Fruit fly (Drosophila melanogaster) whole organism, embryonic: Measurements from ENCODE around the gene Fdh.

Experiments used
- Atf3 ChIP-seq: fragments of 200-800 bp; sonication (Bioruptor generic); optimal IDR thresholded peaks from 3 replicates; lab custom pipeline; 2016; ENCODE audit warnings: missing biosample characterization, missing genetic modification characterization
- C15 ChIP-seq: fragments of 200-800 bp; sonication (Bioruptor generic); IDR thresholded peaks from 3 replicates; pipeline ENCODE4 v1.3.6; 2022; ENCODE audit warnings: missing biosample characterization, missing genetic modification characterization
- CG10654 ChIP-seq: fragments of 200-800 bp; sonication (Bioruptor generic); optimal IDR thresholded peaks from 2 replicates; lab custom pipeline; 2016; ENCODE audit warnings: missing biosample characterization, missing genetic modification characterization
- CG11398 ChIP-seq: fragments of 200-800 bp; sonication (Bioruptor generic); optimal IDR thresholded peaks from 2 replicates; lab custom pipeline; 2016; ENCODE audit warnings: missing biosample characterization, missing genetic modification characterization
- CG11696 ChIP-seq: fragments of 200-800 bp; sonication (Bioruptor generic); IDR thresholded peaks from 2 replicates; pipeline ENCODE4 v1.3.6; 2022; ENCODE audit warnings: missing biosample characterization, missing genetic modification characterization
- CG1233 ChIP-seq: fragments of 200-800 bp; sonication (Bioruptor generic); optimal IDR thresholded peaks from 4 replicates; lab custom pipeline; 2018; ENCODE audit warnings: missing biosample characterization, mild to moderate bottlenecking, missing genetic modification characterization
- CG12391 ChIP-seq: fragments of 200-800 bp; sonication (Bioruptor generic); optimal IDR thresholded peaks from 3 replicates; lab custom pipeline; 2018; ENCODE audit warnings: missing biosample characterization, mild to moderate bottlenecking, missing genetic modification characterization, moderate library complexity
- CG13624 ChIP-seq: fragments of 200-800 bp; sonication (Bioruptor generic); optimal IDR thresholded peaks from 2 replicates; lab custom pipeline; 2016; ENCODE audit warnings: missing biosample characterization, missing genetic modification characterization
- CG13894 ChIP-seq: fragments of 200-800 bp; sonication (Bioruptor generic); optimal IDR thresholded peaks from 3 replicates; lab custom pipeline; 2018; ENCODE audit warnings: missing biosample characterization, mild to moderate bottlenecking, missing genetic modification characterization, moderate library complexity
- CG14441 ChIP-seq: fragments of 200-800 bp; sonication (Bioruptor generic); IDR thresholded peaks from 2 replicates; pipeline ENCODE4 v1.3.6; 2022; ENCODE audit warnings: missing biosample characterization, missing genetic modification characterization
- CG15269 ChIP-seq: fragments of 200-800 bp; sonication (Bioruptor generic); optimal IDR thresholded peaks from 2 replicates; lab custom pipeline; 2018; ENCODE audit warnings: missing biosample characterization, mild to moderate bottlenecking, missing genetic modification characterization, moderate library complexity
- CG15514 ChIP-seq: fragments of 200-800 bp; sonication (Bioruptor generic); optimal IDR thresholded peaks from 3 replicates; lab custom pipeline; 2017; ENCODE audit warnings: missing biosample characterization, missing genetic modification characterization, mild to moderate bottlenecking, moderate library complexity, missing genetic modification reagents
- CG18619 ChIP-seq: fragments of 200-800 bp; sonication (Bioruptor generic); optimal IDR thresholded peaks from 3 replicates; lab custom pipeline; 2017; ENCODE audit warnings: missing biosample characterization, mild to moderate bottlenecking, missing genetic modification characterization
- CG2116 ChIP-seq: fragments of 200-800 bp; sonication (Bioruptor generic); optimal IDR thresholded peaks from 3 replicates; lab custom pipeline; 2018; ENCODE audit warnings: missing biosample characterization, mild to moderate bottlenecking, missing genetic modification characterization
- CG2129 ChIP-seq: fragments of 200-800 bp; sonication (Bioruptor generic); IDR thresholded peaks from 2 replicates; pipeline ENCODE4 v1.3.6; 2022; ENCODE audit warnings: missing biosample characterization, missing genetic modification characterization; ENCODE audit not compliant: partially characterized antibody
- CG3281 ChIP-seq: fragments of 200-800 bp; sonication (Bioruptor generic); optimal IDR thresholded peaks from 3 replicates; lab custom pipeline; 2017; ENCODE audit warnings: missing biosample characterization, mild to moderate bottlenecking, missing genetic modification characterization
- CG3838 ChIP-seq: fragments of 200-800 bp; sonication (Bioruptor generic); optimal IDR thresholded peaks from 3 replicates; lab custom pipeline; 2016; ENCODE audit warnings: missing biosample characterization, missing genetic modification characterization
- CG4328 ChIP-seq: fragments of 200-800 bp; sonication (Bioruptor generic); optimal IDR thresholded peaks from 3 replicates; lab custom pipeline; 2017; ENCODE audit warnings: missing biosample characterization, missing genetic modification reagents, missing genetic modification characterization
- CG4707 ChIP-seq: fragments of 200-800 bp; sonication (Bioruptor generic); optimal IDR thresholded peaks from 2 replicates; lab custom pipeline; 2018; ENCODE audit warnings: missing biosample characterization, mild to moderate bottlenecking, missing genetic modification characterization, moderate library complexity
- CG5180 ChIP-seq: fragments of 200-800 bp; sonication (Bioruptor generic); optimal IDR thresholded peaks from 3 replicates; lab custom pipeline; 2017; ENCODE audit warnings: missing biosample characterization, missing genetic modification characterization, mild to moderate bottlenecking, moderate library complexity, missing genetic modification reagents
- CG8944 ChIP-seq: fragments of 200-800 bp; sonication (Bioruptor generic); optimal IDR thresholded peaks from 3 replicates; lab custom pipeline; 2016; ENCODE audit warnings: missing biosample characterization, missing genetic modification characterization
- CG9437 ChIP-seq: fragments of 200-800 bp; sonication (Bioruptor generic); optimal IDR thresholded peaks from 2 replicates; lab custom pipeline; 2018; ENCODE audit warnings: missing biosample characterization, mild to moderate bottlenecking, missing genetic modification characterization
- CG9797 ChIP-seq: fragments of 200-800 bp; sonication (Bioruptor generic); optimal IDR thresholded peaks from 3 replicates; lab custom pipeline; 2018; ENCODE audit warnings: missing biosample characterization, mild to moderate bottlenecking, missing genetic modification characterization
- Dek ChIP-seq: fragments of 200-800 bp; sonication (Bioruptor generic); optimal IDR thresholded peaks from 3 replicates; lab custom pipeline; 2019; ENCODE audit warnings: missing biosample characterization, mild to moderate bottlenecking, missing genetic modification characterization, moderate library complexity
- Ets97D ChIP-seq: fragments of 200-800 bp; sonication (Bioruptor generic); optimal IDR thresholded peaks from 3 replicates; lab custom pipeline; 2016; ENCODE audit warnings: missing biosample characterization, missing genetic modification characterization
- Gsc ChIP-seq: fragments of 200-800 bp; sonication (Bioruptor generic); IDR thresholded peaks from 2 replicates; pipeline ENCODE4 v1.3.6; 2022; ENCODE audit warnings: missing biosample characterization, missing genetic modification characterization
- HLH4C ChIP-seq: fragments of 200-800 bp; sonication (Bioruptor generic); IDR thresholded peaks from 3 replicates; pipeline ENCODE4 v1.3.6; 2022; ENCODE audit warnings: missing biosample characterization, missing genetic modification characterization; ENCODE audit not compliant: partially characterized antibody
- Hr3 ChIP-seq: fragments of 200-800 bp; sonication (Bioruptor generic); optimal IDR thresholded peaks from 3 replicates; lab custom pipeline; 2016; ENCODE audit warnings: missing biosample characterization, missing genetic modification characterization
- Hr51 ChIP-seq, 2 experiments: fragments of 200-800 bp; sonication (Bioruptor generic); optimal IDR thresholded peaks; 2 replicates in 1 of 2; 3 replicates in 1 of 2; lab custom pipeline; 2016 to 2018; ENCODE audit warnings: missing biosample characterization in 2 of 2, missing genetic modification characterization in 2 of 2, mild to moderate bottlenecking in 1 of 2, moderate library complexity in 1 of 2
- MTF-1 ChIP-seq: fragments of 200-800 bp; sonication (Bioruptor generic); optimal IDR thresholded peaks from 2 replicates; lab custom pipeline; 2018; ENCODE audit warnings: missing biosample characterization, mild to moderate bottlenecking, missing genetic modification characterization, borderline replicate concordance
- NFAT ChIP-seq: fragments of 200-800 bp; sonication (Bioruptor generic); IDR thresholded peaks from 2 replicates; pipeline ENCODE4 v1.3.6; 2022; ENCODE audit warnings: missing biosample characterization, missing genetic modification characterization
- Poxn ChIP-seq: fragments of 200-800 bp; sonication (Bioruptor generic); IDR thresholded peaks from 2 replicates; pipeline ENCODE4 v1.3.6; 2022; ENCODE audit warnings: missing biosample characterization, missing genetic modification characterization
- Side ChIP-seq: fragments of 200-800 bp; sonication (Bioruptor generic); optimal IDR thresholded peaks from 2 replicates; lab custom pipeline; 2016; ENCODE audit warnings: missing biosample characterization, missing genetic modification characterization
- Spps ChIP-seq: fragments of 200-800 bp; sonication (Bioruptor generic); optimal IDR thresholded peaks from 2 replicates; lab custom pipeline; 2018; ENCODE audit warnings: missing biosample characterization, mild to moderate bottlenecking, missing genetic modification characterization
- Stat92E ChIP-seq, 3 experiments: fragments of >200 bp in 2 of 3; fragments of 200-800 bp in 1 of 3; sonication (Bioruptor generic) in 1 of 3; optimal IDR thresholded peaks; 2 replicates each; lab custom pipeline; 2017 to 2019; ENCODE audit warnings: missing biosample characterization in 3 of 3, missing genetic modification characterization in 3 of 3, mild to moderate bottlenecking in 1 of 3, moderate library complexity in 1 of 3
- Usf ChIP-seq: fragments of 200-800 bp; sonication (Bioruptor generic); optimal IDR thresholded peaks from 2 replicates; lab custom pipeline; 2017; ENCODE audit warnings: missing genotype, missing biosample characterization, missing genetic modification characterization
- aop ChIP-seq: fragments of 200-800 bp; sonication (Bioruptor generic); IDR thresholded peaks from 2 replicates; pipeline ENCODE4 v1.3.6; 2022; ENCODE audit warnings: missing biosample characterization, missing genetic modification characterization
- cad ChIP-seq: fragments of >200 bp; optimal IDR thresholded peaks from 2 replicates; lab custom pipeline; 2017; ENCODE audit warnings: missing biosample characterization, missing genetic modification characterization
- fu2 ChIP-seq: fragments of 200-800 bp; sonication (Bioruptor generic); optimal IDR thresholded peaks from 2 replicates; lab custom pipeline; 2016; ENCODE audit warnings: missing biosample characterization, missing genetic modification characterization
- grau ChIP-seq: fragments of 200-800 bp; optimal IDR thresholded peaks from 3 replicates; lab custom pipeline; 2019; ENCODE audit warnings: missing biosample characterization, mild to moderate bottlenecking, missing genetic modification characterization, moderate library complexity
- grn ChIP-seq: fragments of 200-800 bp; sonication (Bioruptor generic); optimal IDR thresholded peaks from 3 replicates; lab custom pipeline; 2017; ENCODE audit warnings: missing biosample characterization, missing genetic modification characterization
- jigr1 ChIP-seq: fragments of 200-800 bp; sonication (Bioruptor generic); IDR thresholded peaks from 3 replicates; pipeline ENCODE4 v1.3.6; 2022; ENCODE audit warnings: missing biosample characterization, missing genetic modification characterization
- mld ChIP-seq: fragments of 200-800 bp; sonication (Bioruptor generic); IDR thresholded peaks from 3 replicates; pipeline ENCODE4 v1.3.6; 2022; ENCODE audit warnings: missing biosample characterization, missing genetic modification characterization; ENCODE audit not compliant: partially characterized antibody
- pita ChIP-seq: fragments of 200-800 bp; sonication (Bioruptor generic); optimal IDR thresholded peaks from 2 replicates; lab custom pipeline; 2017; ENCODE audit warnings: missing biosample characterization, mild to moderate bottlenecking, missing genetic modification characterization
- pros ChIP-seq: fragments of 200-800 bp; sonication (Bioruptor generic); optimal IDR thresholded peaks from 3 replicates; lab custom pipeline; 2019; ENCODE audit warnings: missing biosample characterization, mild to moderate bottlenecking, missing genetic modification characterization, moderate library complexity
- seq ChIP-seq: fragments of 200-800 bp; sonication (Bioruptor generic); IDR thresholded peaks from 2 replicates; pipeline ENCODE4 v1.3.6; 2022; ENCODE audit warnings: missing biosample characterization, missing genetic modification characterization
- unpg ChIP-seq: fragments of 200-800 bp; sonication (Bioruptor generic); optimal IDR thresholded peaks from 3 replicates; lab custom pipeline; 2018; ENCODE audit warnings: missing biosample characterization, mild to moderate bottlenecking, missing genetic modification characterization, moderate library complexity
- vfl ChIP-seq: fragments of 200-800 bp; sonication (Bioruptor generic); optimal IDR thresholded peaks from 2 replicates; lab custom pipeline; 2016; ENCODE audit warnings: missing biosample characterization, missing genetic modification characterization
- wor ChIP-seq: fragments of 200-800 bp; sonication (Bioruptor generic); IDR thresholded peaks from 2 replicates; pipeline ENCODE4 v1.3.6; 2022; ENCODE audit warnings: missing biosample characterization, missing genetic modification characterization
- zf30C ChIP-seq: fragments of 200-800 bp; sonication (Bioruptor generic); optimal IDR thresholded peaks from 3 replicates; lab custom pipeline; 2018; ENCODE audit warnings: missing biosample characterization, mild to moderate bottlenecking, missing genetic modification characterization

The Fdh gene

dm6 chr3R:10868427-10868962 lies 3.7 kb downstream of the Fdh start, which contains the start of the genes SelR and Tsp86D (continued):
- TF ChIP-seq CG13624 (peak; percentile 52), CG1233 (GFP tag; lab: Kevin White, UChicago) (peak; percentile 48), CG3838 (GFP tag; lab: Kevin White, UChicago) (no peak), CG4707 (no peak), Side (GFP tag; lab: Kevin White, UChicago) (no peak), grn (peak; percentile 43), seq (GFP tag; lab: Robert Waterston, UW) (no peak), CG12391 (tag; lab: Kevin White, UChicago) (peak; percentile 33), CG3281 (GFP tag; lab: Kevin White, UChicago) (peak; percentile 69), cad (GFP tag; lab: Kevin White, UChicago) (peak; percentile 74), mld (GFP tag; lab: Robert Waterston, UW) (no peak), Hr3 (no peak), C15 (GFP tag; lab: Robert Waterston, UW) (no peak), CG9437 (peak; percentile 8), CG13894 (tag; lab: Kevin White, UChicago) (peak; percentile 84), vfl (GFP tag; lab: Kevin White, UChicago) (no peak), Dek (tag; lab: Kevin White, UChicago) (peak; percentile 3), CG15514 (GFP tag; lab: Kevin White, UChicago) (peak; percentile 87), pita (GFP tag; lab: Kevin White, UChicago) (no peak), Atf3 (GFP tag; lab: Kevin White, UChicago) (no peak), CG15269 (tag; lab: Kevin White, UChicago) (peak; percentile 35), Poxn (no peak), CG2116 (peak; percentile 45), HLH4C (GFP tag; lab: Robert Waterston, UW) (peak; percentile 48; the same call in 1 of the 3 replicates), CG18619 (GFP tag; lab: Kevin White, UChicago) (no peak), NFAT (GFP tag; lab: Robert Waterston, UW) (0 out of 2 replicates have a peak, but pooled peaks have one; percentile 27), Ets97D (GFP tag; lab: Kevin White, UChicago) (peak; percentile 69), aop (no peak), pros (GFP tag; lab: Kevin White, UChicago) (no peak), CG10654 (no peak), Stat92E (GFP tag; optimal IDR thresholded peaks at IDR 0.05; lab: Kevin White, UChicago) (peak in 1 of 3 experiments; percentile 60), unpg (GFP tag; lab: Kevin White, UChicago) (peak; percentile 40), grau (tag; lab: Kevin White, UChicago) (peak; percentile 32), CG5180 (GFP tag; lab: Kevin White, UChicago) (no peak), zf30C (GFP tag; lab: Kevin White, UChicago) (no peak), CG8944 (GFP tag; lab: Kevin White, UChicago) (no peak), CG11696 (0 out of 2 replicates have a peak, but pooled peaks have one; percentile 29), CG9797 (peak; percentile 95), Spps (tag; lab: Kevin White, UChicago) (no peak), Hr51 (GFP tag; optimal IDR thresholded peaks at IDR 0.05; lab: Kevin White, UChicago) (peak in 1 of 2 experiments; percentile 32), jigr1 (GFP tag; lab: Robert Waterston, UW) (no peak), Usf (GFP tag; lab: Kevin White, UChicago) (no peak), wor (GFP tag; lab: Robert Waterston, UW) (no peak), fu2 (no peak), CG14441 (GFP tag; lab: Robert Waterston, UW) (no peak), CG4328 (GFP tag; lab: Kevin White, UChicago) (peak; percentile 65), MTF-1 (GFP tag; lab: Kevin White, UChicago) (peak; percentile 55), CG11398 (no peak), Gsc (GFP tag; lab: Robert Waterston, UW) (no peak), CG2129 (GFP tag; lab: Robert Waterston, UW) (0 out of 2 replicates have a peak, but pooled peaks have one; percentile 21)
